Worm (Caenorhabditis elegans) whole organism, L3 larva: Measurements from ENCODE around the gene C47E12.3.

Experiments used
- R02D3.7 ChIP-seq: fragments of 150-350 bp; optimal IDR thresholded peaks from 2 replicates; lab custom pipeline; 2014; ENCODE audit warnings: missing biosample characterization, missing genetic modification characterization
- ama-1 ChIP-seq: fragments of 150-350 bp; optimal IDR thresholded peaks from 2 replicates; lab custom pipeline; 2018
- fos-1 ChIP-seq: fragments of 150-350 bp; optimal IDR thresholded peaks from 2 replicates; lab custom pipeline; 2014; ENCODE audit warnings: missing biosample characterization, missing genetic modification characterization
- lin-39 ChIP-seq: fragments of 150-350 bp; optimal IDR thresholded peaks from 2 replicates; lab custom pipeline; 2018; ENCODE audit warnings: missing biosample characterization, missing genetic modification reagents, missing genetic modification characterization
- snpc-4 ChIP-seq: fragments of 150-350 bp; optimal IDR thresholded peaks from 2 replicates; lab custom pipeline; 2014; ENCODE audit warnings: missing biosample characterization, missing genetic modification characterization
- unc-62 ChIP-seq: fragments of 150-350 bp; sonication (generic microtip); optimal IDR thresholded peaks from 4 replicates; lab custom pipeline; 2014; ENCODE audit warnings: missing biosample characterization, missing genetic modification reagents, missing genetic modification characterization

ce11 chrIV:9972629-9973028 is 29.0 kb downstream of the C47E12.3 start, which contains the start of the genes C47E12.12 and C47E12.10:
- TF ChIP-seq lin-39 (tag; lab: Kevin White, UChicago) = no peak
- TF ChIP-seq snpc-4 = no peak
- TF ChIP-seq R02D3.7 (tag; lab: Kevin White, UChicago) = no peak
- TF ChIP-seq fos-1 (tag; lab: Kevin White, UChicago) = no peak
- no peak for TF ChIP-seq ama-1 (lab: Kevin White, UChicago)
- no peak for TF ChIP-seq unc-62
